Worm (Caenorhabditis elegans) whole organism, L1 larva: ENCODE data around the gene K09B11.5.

Source experiments
- C04F5.9 ChIP-seq: sonication (generic microtip); optimal IDR thresholded peaks from 2 replicates; lab custom pipeline; 2016; ENCODE audit warnings: missing genetic modification characterization, missing compliant biosample characterization
- C34B4.2 ChIP-seq: sonication (generic microtip); optimal IDR thresholded peaks from 2 replicates; lab custom pipeline; 2017; ENCODE audit warnings: mild to moderate bottlenecking, missing genetic modification characterization, missing compliant biosample characterization
- Y116A8C.19 ChIP-seq: sonication (generic microtip); optimal IDR thresholded peaks from 2 replicates; lab custom pipeline; 2016; ENCODE audit warnings: missing compliant biosample characterization, missing genetic modification characterization, borderline replicate concordance
- ama-1 ChIP-seq: fragments of 150-350 bp; optimal IDR thresholded peaks from 2 replicates; lab custom pipeline; 2014
- ceh-82 ChIP-seq, 3 experiments: fragments of 150-350 bp in 1 of 3; sonication (generic microtip) in 2 of 3; optimal IDR thresholded peaks; 2 replicates each; lab custom pipeline; 2014 to 2017; ENCODE audit warnings: missing biosample characterization in 3 of 3, missing genetic modification characterization in 3 of 3
- ceh-88 ChIP-seq: fragments of 200-800 bp; sonication (Bioruptor generic); IDR thresholded peaks from 2 replicates; pipeline ENCODE4 v1.3.6; 2022; ENCODE audit warnings: missing genetic modification characterization, missing compliant biosample characterization
- dpl-1 ChIP-seq, 3 experiments: fragments of 150-350 bp in 2 of 3; sonication (generic microtip) in 1 of 3; optimal IDR thresholded peaks; 2 replicates each; lab custom pipeline; 2014 to 2017; ENCODE audit warnings: missing biosample characterization in 3 of 3, missing genetic modification characterization in 3 of 3, missing genetic modification reagents in 3 of 3
- dsc-1 ChIP-seq: sonication (generic microtip); optimal IDR thresholded peaks from 2 replicates; lab custom pipeline; 2016; ENCODE audit warnings: mild to moderate bottlenecking, missing genetic modification characterization, missing compliant biosample characterization
- efl-1 ChIP-seq, 4 experiments: fragments of 150-350 bp; optimal IDR thresholded peaks in 3 of 4; peaks in 1 of 4; 1 replicate in 1 of 4; 2 replicates in 3 of 4; lab custom pipeline; 2014; ENCODE audit warnings: missing biosample characterization in 2 of 4, missing genetic modification characterization in 2 of 4, missing genetic modification reagents in 2 of 4
- efl-3 ChIP-seq: fragments of 200-800 bp; sonication (Bioruptor generic); optimal IDR thresholded peaks from 2 replicates; lab custom pipeline; 2018; ENCODE audit warnings: mild to moderate bottlenecking, missing genetic modification characterization, missing compliant biosample characterization
- egl-27 ChIP-seq, 2 experiments: fragments of 150-350 bp in 1 of 2; sonication (generic microtip); optimal IDR thresholded peaks; 3 replicates each; lab custom pipeline; 2017 to 2018; ENCODE audit warnings: missing biosample characterization in 2 of 2, missing genetic modification characterization in 2 of 2, missing genetic modification reagents in 2 of 2
- elt-2 ChIP-seq: sonication (generic microtip); optimal IDR thresholded peaks from 2 replicates; lab custom pipeline; 2016; ENCODE audit warnings: missing genetic modification characterization, mild to moderate bottlenecking, inconsistent platforms, missing compliant biosample characterization, missing genetic modification reagents
- ets-5 ChIP-seq: fragments of 200-800 bp; sonication (Bioruptor generic); IDR thresholded peaks from 2 replicates; pipeline ENCODE4 v1.3.6; 2022; ENCODE audit warnings: missing genetic modification characterization, missing compliant biosample characterization
- fkh-4 ChIP-seq: sonication (generic microtip); optimal IDR thresholded peaks from 2 replicates; lab custom pipeline; 2016; ENCODE audit warnings: missing compliant biosample characterization, missing genetic modification characterization, borderline replicate concordance
- fkh-8 ChIP-seq: sonication (generic microtip); optimal IDR thresholded peaks from 2 replicates; lab custom pipeline; 2016; ENCODE audit warnings: mild to moderate bottlenecking, missing genetic modification characterization, missing compliant biosample characterization
- hpl-2 ChIP-seq: fragments of 150-350 bp; optimal IDR thresholded peaks from 2 replicates; lab custom pipeline; 2014; ENCODE audit warnings: missing biosample characterization, missing genetic modification reagents, missing genetic modification characterization
- irx-1 ChIP-seq: sonication (generic microtip); optimal IDR thresholded peaks from 2 replicates; lab custom pipeline; 2016; ENCODE audit warnings: missing genetic modification characterization, missing compliant biosample characterization
- jun-1 ChIP-seq: fragments of 150-350 bp; optimal IDR thresholded peaks from 2 replicates; lab custom pipeline; 2014; ENCODE audit warnings: missing biosample characterization, missing genetic modification reagents, missing genetic modification characterization
- lin-13 ChIP-seq: fragments of 150-350 bp; optimal IDR thresholded peaks from 2 replicates; lab custom pipeline; 2014; ENCODE audit warnings: missing biosample characterization, missing genetic modification reagents, missing genetic modification characterization
- lin-15B ChIP-seq: fragments of 150-350 bp; sonication (generic microtip); optimal IDR thresholded peaks from 3 replicates; lab custom pipeline; 2014; ENCODE audit warnings: missing biosample characterization, missing genetic modification characterization
- lin-35 ChIP-seq, 2 experiments: fragments of 150-350 bp; optimal IDR thresholded peaks; 2 replicates each; lab custom pipeline; 2014; ENCODE audit warnings: missing biosample characterization in 2 of 2, missing genetic modification characterization in 2 of 2, missing genetic modification reagents in 2 of 2
- lsy-2 ChIP-seq, 2 experiments: fragments of 150-350 bp; optimal IDR thresholded peaks; 2 replicates each; lab custom pipeline; 2014; ENCODE audit warnings: missing biosample characterization in 2 of 2, missing genetic modification characterization in 2 of 2
- mab-9 ChIP-seq: fragments of 200-800 bp; sonication (Bioruptor generic); IDR thresholded peaks from 2 replicates; pipeline ENCODE4 v1.3.6; 2022; ENCODE audit warnings: missing genetic modification reagents, missing genetic modification characterization, missing compliant biosample characterization
- mdl-1 ChIP-seq, 2 experiments: fragments of 150-350 bp; optimal IDR thresholded peaks; 2 replicates each; lab custom pipeline; 2014 to 2017; ENCODE audit warnings: missing biosample characterization in 2 of 2, missing genetic modification characterization in 2 of 2, inconsistent platforms in 1 of 2
- mef-2 ChIP-seq: fragments of 150-350 bp; optimal IDR thresholded peaks from 2 replicates; lab custom pipeline; 2014; ENCODE audit warnings: missing biosample characterization, missing genetic modification characterization
- nhr-12 ChIP-seq: sonication (generic microtip); optimal IDR thresholded peaks from 2 replicates; lab custom pipeline; 2017; ENCODE audit warnings: missing biosample characterization, missing genetic modification characterization
- nhr-20 ChIP-seq: sonication (generic microtip); optimal IDR thresholded peaks from 2 replicates; lab custom pipeline; 2016; ENCODE audit warnings: mild to moderate bottlenecking, missing genetic modification characterization, missing compliant biosample characterization
- nhr-237 ChIP-seq: fragments of 150-350 bp; optimal IDR thresholded peaks from 2 replicates; lab custom pipeline; 2014; ENCODE audit warnings: missing biosample characterization, missing genetic modification characterization
- nhr-47 ChIP-seq: sonication (generic microtip); optimal IDR thresholded peaks from 2 replicates; lab custom pipeline; 2016; ENCODE audit warnings: mild to moderate bottlenecking, missing genetic modification characterization, moderate library complexity, missing compliant biosample characterization
- nhr-71 ChIP-seq: sonication (generic microtip); optimal IDR thresholded peaks from 2 replicates; lab custom pipeline; 2016; ENCODE audit warnings: mild to moderate bottlenecking, missing genetic modification characterization, moderate library complexity, missing compliant biosample characterization
- nhr-76 ChIP-seq: sonication (generic microtip); optimal IDR thresholded peaks from 2 replicates; lab custom pipeline; 2017; ENCODE audit warnings: missing biosample characterization, missing genetic modification characterization
- nhr-85 ChIP-seq: sonication (generic microtip); peaks from one replicate; lab custom pipeline; 2016; ENCODE audit warnings: missing genetic modification characterization, inconsistent platforms, missing compliant biosample characterization
- nhr-90 ChIP-seq: sonication (generic microtip); optimal IDR thresholded peaks from 2 replicates; lab custom pipeline; 2016; ENCODE audit warnings: mild to moderate bottlenecking, missing genetic modification characterization, missing compliant biosample characterization; ENCODE audit not compliant: poor library complexity
- pax-3 ChIP-seq: fragments of 200-800 bp; sonication (Bioruptor generic); optimal IDR thresholded peaks from 2 replicates; lab custom pipeline; 2018; ENCODE audit warnings: mild to moderate bottlenecking, missing genetic modification characterization, moderate library complexity, missing compliant biosample characterization
- pqm-1 ChIP-seq: sonication (generic microtip); optimal IDR thresholded peaks from 3 replicates; lab custom pipeline; 2017; ENCODE audit warnings: missing biosample characterization, missing genetic modification characterization
- rnt-1 ChIP-seq: sonication (generic microtip); optimal IDR thresholded peaks from 2 replicates; lab custom pipeline; 2016; ENCODE audit warnings: mild to moderate bottlenecking, missing genetic modification characterization, moderate library complexity, missing compliant biosample characterization
- skn-1 ChIP-seq: fragments of 150-350 bp; optimal IDR thresholded peaks from 2 replicates; lab custom pipeline; 2014; ENCODE audit warnings: missing biosample characterization, missing genetic modification characterization
- snpc-4 ChIP-seq: fragments of 150-350 bp; optimal IDR thresholded peaks from 2 replicates; lab custom pipeline; 2014; ENCODE audit warnings: missing biosample characterization, missing genetic modification characterization
- sptf-1 ChIP-seq: fragments of 150-350 bp; optimal IDR thresholded peaks from 2 replicates; lab custom pipeline; 2014; ENCODE audit warnings: missing biosample characterization, missing genetic modification characterization
- swsn-7 ChIP-seq: sonication (generic microtip); optimal IDR thresholded peaks from 2 replicates; lab custom pipeline; 2016; ENCODE audit warnings: missing genetic modification characterization, missing compliant biosample characterization
- tbx-2 ChIP-seq: sonication (generic microtip); optimal IDR thresholded peaks from 2 replicates; lab custom pipeline; 2016; ENCODE audit warnings: missing genetic modification characterization, missing compliant biosample characterization
- tlp-1 ChIP-seq: fragments of 150-350 bp; optimal IDR thresholded peaks from 2 replicates; lab custom pipeline; 2014; ENCODE audit warnings: missing biosample characterization, missing genetic modification characterization
- unc-130 ChIP-seq: fragments of 150-350 bp; optimal IDR thresholded peaks from 2 replicates; lab custom pipeline; 2017; ENCODE audit warnings: missing biosample characterization, missing genetic modification characterization, inconsistent platforms
- unc-86 ChIP-seq: sonication (generic microtip); optimal IDR thresholded peaks from 2 replicates; lab custom pipeline; 2016; ENCODE audit warnings: missing genetic modification characterization, missing compliant biosample characterization
- unc-98 ChIP-seq: fragments of 200-800 bp; sonication (Bioruptor generic); IDR thresholded peaks from 2 replicates; pipeline ENCODE4 v1.3.6; 2022; ENCODE audit warnings: missing genetic modification characterization, missing compliant biosample characterization
- vab-15 ChIP-seq: sonication (generic microtip); optimal IDR thresholded peaks from 2 replicates; lab custom pipeline; 2017; ENCODE audit warnings: missing genotype, mild to moderate bottlenecking, missing genetic modification characterization, missing compliant biosample characterization
- xbp-1 ChIP-seq: sonication (generic microtip); optimal IDR thresholded peaks from 2 replicates; lab custom pipeline; 2016; ENCODE audit warnings: missing genetic modification characterization, missing compliant biosample characterization
- ztf-11 ChIP-seq, 2 experiments: sonication (generic microtip); optimal IDR thresholded peaks; 2 replicates each; lab custom pipeline; 2016 to 2017; ENCODE audit warnings: missing genetic modification characterization in 2 of 2, missing biosample characterization in 1 of 2, missing compliant biosample characterization in 1 of 2
- ztf-4 ChIP-seq: fragments of 150-350 bp; optimal IDR thresholded peaks from 2 replicates; lab custom pipeline; 2014; ENCODE audit warnings: missing biosample characterization, missing genetic modification characterization

K09B11.5 gene

ce11 chrIV:13396375-13396774 lies 37.4 kb downstream of the K09B11.5 start:
- peak; percentile 80 for TF ChIP-seq elt-2 (tag; lab: Kevin White, UChicago)
- TF ChIP-seq lin-35 (GFP tag; optimal IDR thresholded peaks at IDR 0.05; lab: Kevin White, UChicago) = peak in 1 of 2 experiments; percentile 5
- no peak for TF ChIP-seq snpc-4 (tag; lab: Kevin White, UChicago)
- no peak for TF ChIP-seq unc-98 (GFP tag; lab: Robert Waterston, UW)
- no peak for TF ChIP-seq ztf-11 (tag; optimal IDR thresholded peaks at IDR 0.05; lab: Kevin White, UChicago)
- peak; percentile 32 for TF ChIP-seq nhr-90 (tag; lab: Kevin White, UChicago)
- TF ChIP-seq dsc-1 = no peak
- no peak for TF ChIP-seq nhr-237 (tag; lab: Kevin White, UChicago)
- TF ChIP-seq nhr-20 (tag; lab: Kevin White, UChicago) = peak; percentile 18
- TF ChIP-seq nhr-71 (tag; lab: Kevin White, UChicago) = peak; percentile 27
- TF ChIP-seq ceh-82 (tag; optimal IDR thresholded peaks at IDR 0.05; lab: Kevin White, UChicago) = no peak
- TF ChIP-seq efl-1 (optimal IDR thresholded peaks at IDR 0.05; lab: Kevin White, UChicago) = no peak
- peak in 1 of 2 experiments; percentile 54 for TF ChIP-seq efl-1 (GFP tag; optimal IDR thresholded peaks at IDR 0.05 in 1 of 2; lab: Kevin White, UChicago)
- TF ChIP-seq, all 84 proteins: peak for 6

ce11 chrIV:13395255-13395654 lies 38.5 kb downstream of the K09B11.5 start:
- peak; percentile 96 for TF ChIP-seq nhr-85
- peak; percentile 90 for TF ChIP-seq nhr-47 (tag; lab: Kevin White, UChicago)
- TF ChIP-seq xbp-1 (tag; lab: Kevin White, UChicago) = peak; percentile 79
- TF ChIP-seq vab-15 (tag; lab: Kevin White, UChicago) = peak; percentile 69
- peak; percentile 96 for TF ChIP-seq fkh-8 (tag; lab: Kevin White, UChicago)
- TF ChIP-seq nhr-20 (tag; lab: Kevin White, UChicago) = peak; percentile 95
- TF ChIP-seq C04F5.9 = no peak
- no peak for TF ChIP-seq ama-1 (lab: Kevin White, UChicago)
- TF ChIP-seq hpl-2 = no peak
- peak; percentile 58 for TF ChIP-seq pqm-1
- peak; percentile 88 for TF ChIP-seq skn-1 (tag; lab: Kevin White, UChicago)
- TF ChIP-seq tlp-1 (tag; lab: Kevin White, UChicago) = no peak
- no peak for TF ChIP-seq ets-5 (GFP tag; lab: Robert Waterston, UW)
- TF ChIP-seq ztf-4 (tag; lab: Kevin White, UChicago) = peak; percentile 85
- peak; percentile 79 for TF ChIP-seq mef-2
- no peak for TF ChIP-seq nhr-12
- TF ChIP-seq mdl-1 (tag; optimal IDR thresholded peaks at IDR 0.05; lab: Kevin White, UChicago) = peak in 1 of 2 experiments; percentile 90
- no peak for TF ChIP-seq fkh-4 (tag; lab: Kevin White, UChicago)
- peak; percentile 24 for TF ChIP-seq snpc-4 (tag; lab: Kevin White, UChicago)
- TF ChIP-seq lin-15B (tag; lab: Kevin White, UChicago) = peak; percentile 2
- no peak for TF ChIP-seq sptf-1 (tag; lab: Kevin White, UChicago)
- TF ChIP-seq efl-3 (GFP tag; lab: Kevin White, UChicago) = no peak
- TF ChIP-seq nhr-76 = no peak
- TF ChIP-seq elt-2 (tag; lab: Kevin White, UChicago) = peak; percentile 90
- peak; percentile 66 to 81 for TF ChIP-seq efl-1 (optimal IDR thresholded peaks at IDR 0.05; lab: Kevin White, UChicago)
- TF ChIP-seq efl-1 (GFP tag; optimal IDR thresholded peaks at IDR 0.05 in 1 of 2; lab: Kevin White, UChicago) = peak; percentile 40 to 96
- TF ChIP-seq pax-3 (tag; lab: Kevin White, UChicago) = peak; percentile 78
- peak; percentile 66 to 82 for TF ChIP-seq lin-35 (GFP tag; optimal IDR thresholded peaks at IDR 0.05; lab: Kevin White, UChicago)
- TF ChIP-seq C34B4.2 (tag; lab: Kevin White, UChicago) = no peak
- TF ChIP-seq ceh-82 (tag; optimal IDR thresholded peaks at IDR 0.05; lab: Kevin White, UChicago) = peak; percentile 79 to 96 (median 84)
- peak; percentile 89 for TF ChIP-seq swsn-7 (tag; lab: Kevin White, UChicago)
- TF ChIP-seq unc-98 (GFP tag; lab: Robert Waterston, UW) = peak; percentile 8; the same call in 1 of the 2 replicates
- peak; percentile 74 to 87 for TF ChIP-seq lsy-2 (tag; optimal IDR thresholded peaks at IDR 0.05; lab: Kevin White, UChicago)
- peak; percentile 84 for TF ChIP-seq lin-13 (GFP tag; lab: Kevin White, UChicago)
- TF ChIP-seq dpl-1 (GFP tag; optimal IDR thresholded peaks at IDR 0.05; lab: Kevin White, UChicago) = peak; percentile 44 to 53 (median 51)
- TF ChIP-seq jun-1 (tag; lab: Kevin White, UChicago) = peak; percentile 77
- peak; percentile 69 to 88 for TF ChIP-seq egl-27 (tag; optimal IDR thresholded peaks at IDR 0.05; lab: Kevin White, UChicago)
- no peak; the same call in 1 of the 2 replicates for TF ChIP-seq ceh-88 (GFP tag; lab: Robert Waterston, UW)
- TF ChIP-seq unc-130 (tag; lab: Kevin White, UChicago) = peak; percentile 86
- TF ChIP-seq tbx-2 (tag; lab: Kevin White, UChicago) = peak; percentile 91
- TF ChIP-seq Y116A8C.19 (tag; lab: Kevin White, UChicago) = no peak
- peak; percentile 85 for TF ChIP-seq rnt-1
- peak; percentile 63 for TF ChIP-seq unc-86 (tag; lab: Kevin White, UChicago)
- TF ChIP-seq irx-1 (tag; lab: Kevin White, UChicago) = peak; percentile 68
- TF ChIP-seq mab-9 (GFP tag; lab: Robert Waterston, UW) = peak; percentile 71
